Worm (Caenorhabditis elegans) whole organism, L1 larva: ENCODE measurements around the gene Y17G7B.3.

Experiments
- C16A3.4 ChIP-seq: fragments of 150-350 bp; optimal IDR thresholded peaks from 2 replicates; lab custom pipeline; 2014; ENCODE audit warnings: missing biosample characterization, missing genetic modification characterization
- Y116A8C.19 ChIP-seq: sonication (generic microtip); optimal IDR thresholded peaks from 2 replicates; lab custom pipeline; 2016; ENCODE audit warnings: missing compliant biosample characterization, missing genetic modification characterization, borderline replicate concordance
- aha-1 ChIP-seq: fragments of 150-350 bp; optimal IDR thresholded peaks from 2 replicates; lab custom pipeline; 2014; ENCODE audit warnings: missing biosample characterization, missing genetic modification characterization
- alr-1 ChIP-seq: fragments of 200-800 bp; sonication (Bioruptor generic); optimal IDR thresholded peaks from 2 replicates; lab custom pipeline; 2018; ENCODE audit warnings: borderline replicate concordance, mild to moderate bottlenecking, missing genetic modification characterization, missing compliant biosample characterization
- ama-1 ChIP-seq: fragments of 150-350 bp; optimal IDR thresholded peaks from 2 replicates; lab custom pipeline; 2014
- ceh-8 ChIP-seq: fragments of 200-800 bp; sonication (Bioruptor generic); optimal IDR thresholded peaks from 2 replicates; lab custom pipeline; 2018; ENCODE audit warnings: mild to moderate bottlenecking, missing genetic modification characterization, moderate library complexity, missing compliant biosample characterization
- ces-1 ChIP-seq: fragments of 150-350 bp; optimal IDR thresholded peaks from 2 replicates; lab custom pipeline; 2014; ENCODE audit warnings: missing biosample characterization, missing genetic modification reagents, missing genetic modification characterization
- dsc-1 ChIP-seq: sonication (generic microtip); optimal IDR thresholded peaks from 2 replicates; lab custom pipeline; 2016; ENCODE audit warnings: mild to moderate bottlenecking, missing genetic modification characterization, missing compliant biosample characterization
- efl-1 ChIP-seq, 4 experiments: fragments of 150-350 bp; optimal IDR thresholded peaks in 3 of 4; peaks in 1 of 4; 1 replicate in 1 of 4; 2 replicates in 3 of 4; lab custom pipeline; 2014; ENCODE audit warnings: missing biosample characterization in 2 of 4, missing genetic modification characterization in 2 of 4, missing genetic modification reagents in 2 of 4
- egl-27 ChIP-seq, 2 experiments: fragments of 150-350 bp in 1 of 2; sonication (generic microtip); optimal IDR thresholded peaks; 3 replicates each; lab custom pipeline; 2017 to 2018; ENCODE audit warnings: missing biosample characterization in 2 of 2, missing genetic modification characterization in 2 of 2, missing genetic modification reagents in 2 of 2
- elt-3 ChIP-seq, 6 experiments: fragments of 150-350 bp in 1 of 6; sonication (generic microtip); optimal IDR thresholded peaks; 2 replicates each; lab custom pipeline; 2017 to 2018; ENCODE audit warnings: missing biosample characterization in 6 of 6, missing genetic modification characterization in 6 of 6, inconsistent platforms in 1 of 6
- fkh-10 ChIP-seq: sonication (generic microtip); optimal IDR thresholded peaks from 2 replicates; lab custom pipeline; 2017; ENCODE audit warnings: missing biosample characterization, missing genetic modification reagents, missing genetic modification characterization
- grh-1 ChIP-seq: fragments of 200-800 bp; sonication (Bioruptor generic); IDR thresholded peaks from 2 replicates; pipeline ENCODE4 v1.3.6; 2022; ENCODE audit warnings: missing genetic modification reagents, missing genetic modification characterization, missing compliant biosample characterization
- hlh-4 ChIP-seq: sonication (generic microtip); optimal IDR thresholded peaks from 2 replicates; lab custom pipeline; 2016; ENCODE audit warnings: mild to moderate bottlenecking, missing genetic modification characterization, missing compliant biosample characterization
- hpl-2 ChIP-seq: fragments of 150-350 bp; optimal IDR thresholded peaks from 2 replicates; lab custom pipeline; 2014; ENCODE audit warnings: missing biosample characterization, missing genetic modification reagents, missing genetic modification characterization
- irx-1 ChIP-seq: sonication (generic microtip); optimal IDR thresholded peaks from 2 replicates; lab custom pipeline; 2016; ENCODE audit warnings: missing genetic modification characterization, missing compliant biosample characterization
- isw-1 ChIP-seq: fragments of 200-800 bp; sonication (Bioruptor generic); IDR thresholded peaks from 2 replicates; pipeline ENCODE4 v1.3.6; 2022; ENCODE audit warnings: missing genetic modification characterization, missing compliant biosample characterization
- lin-13 ChIP-seq: fragments of 150-350 bp; optimal IDR thresholded peaks from 2 replicates; lab custom pipeline; 2014; ENCODE audit warnings: missing biosample characterization, missing genetic modification reagents, missing genetic modification characterization
- lin-14 ChIP-seq: fragments of 200-800 bp; sonication (Bioruptor generic); optimal IDR thresholded peaks from 2 replicates; lab custom pipeline; 2018; ENCODE audit warnings: mild to moderate bottlenecking, missing genetic modification characterization, moderate library complexity, missing compliant biosample characterization
- lin-35 ChIP-seq, 2 experiments: fragments of 150-350 bp; optimal IDR thresholded peaks; 2 replicates each; lab custom pipeline; 2014; ENCODE audit warnings: missing biosample characterization in 2 of 2, missing genetic modification characterization in 2 of 2, missing genetic modification reagents in 2 of 2
- lin-39 ChIP-seq: fragments of 150-350 bp; optimal IDR thresholded peaks from 2 replicates; lab custom pipeline; 2014; ENCODE audit warnings: missing biosample characterization, missing genetic modification reagents, missing genetic modification characterization
- mab-9 ChIP-seq: fragments of 200-800 bp; sonication (Bioruptor generic); IDR thresholded peaks from 2 replicates; pipeline ENCODE4 v1.3.6; 2022; ENCODE audit warnings: missing genetic modification reagents, missing genetic modification characterization, missing compliant biosample characterization
- mef-2 ChIP-seq: fragments of 150-350 bp; optimal IDR thresholded peaks from 2 replicates; lab custom pipeline; 2014; ENCODE audit warnings: missing biosample characterization, missing genetic modification characterization
- mep-1 ChIP-seq: fragments of 150-350 bp; optimal IDR thresholded peaks from 2 replicates; lab custom pipeline; 2014; ENCODE audit warnings: missing biosample characterization, missing genetic modification characterization
- nhr-19 ChIP-seq: fragments of 200-800 bp; sonication (Bioruptor generic); conservative IDR thresholded peaks from 2 replicates; pipeline ENCODE4 v1.3.6; 2022; ENCODE audit warnings: missing genetic modification characterization, missing compliant biosample characterization
- nhr-20 ChIP-seq: sonication (generic microtip); optimal IDR thresholded peaks from 2 replicates; lab custom pipeline; 2016; ENCODE audit warnings: mild to moderate bottlenecking, missing genetic modification characterization, missing compliant biosample characterization
- nhr-237 ChIP-seq: fragments of 150-350 bp; optimal IDR thresholded peaks from 2 replicates; lab custom pipeline; 2014; ENCODE audit warnings: missing biosample characterization, missing genetic modification characterization
- nhr-28 ChIP-seq: fragments of 150-350 bp; optimal IDR thresholded peaks from 2 replicates; lab custom pipeline; 2014; ENCODE audit warnings: missing biosample characterization, missing genetic modification characterization
- nhr-47 ChIP-seq: sonication (generic microtip); optimal IDR thresholded peaks from 2 replicates; lab custom pipeline; 2016; ENCODE audit warnings: mild to moderate bottlenecking, missing genetic modification characterization, moderate library complexity, missing compliant biosample characterization
- nhr-77 ChIP-seq: fragments of 150-350 bp; optimal IDR thresholded peaks from 2 replicates; lab custom pipeline; 2014; ENCODE audit warnings: missing biosample characterization, missing genetic modification characterization
- nhr-85 ChIP-seq: sonication (generic microtip); peaks from one replicate; lab custom pipeline; 2016; ENCODE audit warnings: missing genetic modification characterization, inconsistent platforms, missing compliant biosample characterization
- rnt-1 ChIP-seq: sonication (generic microtip); optimal IDR thresholded peaks from 2 replicates; lab custom pipeline; 2016; ENCODE audit warnings: mild to moderate bottlenecking, missing genetic modification characterization, moderate library complexity, missing compliant biosample characterization
- skn-1 ChIP-seq: fragments of 150-350 bp; optimal IDR thresholded peaks from 2 replicates; lab custom pipeline; 2014; ENCODE audit warnings: missing biosample characterization, missing genetic modification characterization
- snpc-4 ChIP-seq: fragments of 150-350 bp; optimal IDR thresholded peaks from 2 replicates; lab custom pipeline; 2014; ENCODE audit warnings: missing biosample characterization, missing genetic modification characterization
- snu-23 ChIP-seq: sonication (generic microtip); optimal IDR thresholded peaks from 2 replicates; lab custom pipeline; 2016; ENCODE audit warnings: missing genetic modification characterization, missing compliant biosample characterization
- sptf-1 ChIP-seq: fragments of 150-350 bp; optimal IDR thresholded peaks from 2 replicates; lab custom pipeline; 2014; ENCODE audit warnings: missing biosample characterization, missing genetic modification characterization
- sup-37 ChIP-seq: fragments of 200-800 bp; sonication (Bioruptor generic); optimal IDR thresholded peaks from 2 replicates; lab custom pipeline; 2018; ENCODE audit warnings: mild to moderate bottlenecking, missing genetic modification characterization, missing compliant biosample characterization
- swsn-7 ChIP-seq: sonication (generic microtip); optimal IDR thresholded peaks from 2 replicates; lab custom pipeline; 2016; ENCODE audit warnings: missing genetic modification characterization, missing compliant biosample characterization
- tbx-2 ChIP-seq: sonication (generic microtip); optimal IDR thresholded peaks from 2 replicates; lab custom pipeline; 2016; ENCODE audit warnings: missing genetic modification characterization, missing compliant biosample characterization
- tlp-1 ChIP-seq: fragments of 150-350 bp; optimal IDR thresholded peaks from 2 replicates; lab custom pipeline; 2014; ENCODE audit warnings: missing biosample characterization, missing genetic modification characterization
- unc-62 ChIP-seq: fragments of 150-350 bp; optimal IDR thresholded peaks from 2 replicates; lab custom pipeline; 2014; ENCODE audit warnings: missing biosample characterization, missing genetic modification reagents, missing genetic modification characterization
- xbp-1 ChIP-seq: sonication (generic microtip); optimal IDR thresholded peaks from 2 replicates; lab custom pipeline; 2016; ENCODE audit warnings: missing genetic modification characterization, missing compliant biosample characterization
- zag-1 ChIP-seq: fragments of 150-350 bp; optimal IDR thresholded peaks from 2 replicates; lab custom pipeline; 2014; ENCODE audit warnings: missing biosample characterization, missing genetic modification characterization
- zip-4 ChIP-seq: fragments of 200-800 bp; sonication (Bioruptor generic); optimal IDR thresholded peaks from 2 replicates; lab custom pipeline; 2018; ENCODE audit warnings: mild to moderate bottlenecking, missing genetic modification characterization, moderate library complexity, missing compliant biosample characterization
- ztf-11 ChIP-seq, 2 experiments: sonication (generic microtip); optimal IDR thresholded peaks; 2 replicates each; lab custom pipeline; 2016 to 2017; ENCODE audit warnings: missing genetic modification characterization in 2 of 2, missing biosample characterization in 1 of 2, missing compliant biosample characterization in 1 of 2
- ztf-4 ChIP-seq: fragments of 150-350 bp; optimal IDR thresholded peaks from 2 replicates; lab custom pipeline; 2014; ENCODE audit warnings: missing biosample characterization, missing genetic modification characterization

Gene Y17G7B.3

ce11 chrII:11954208-11954607 lies 34.6 kb upstream of the Y17G7B.3 start, which contains the start of gene W03C9.6:
Gene W03C9.6, plus strand, starts transcription at chrII:11954508.
- no peak for TF ChIP-seq tlp-1 (tag; lab: Kevin White, UChicago)
- no peak for TF ChIP-seq lin-39 (tag; lab: Kevin White, UChicago)

DNA sequence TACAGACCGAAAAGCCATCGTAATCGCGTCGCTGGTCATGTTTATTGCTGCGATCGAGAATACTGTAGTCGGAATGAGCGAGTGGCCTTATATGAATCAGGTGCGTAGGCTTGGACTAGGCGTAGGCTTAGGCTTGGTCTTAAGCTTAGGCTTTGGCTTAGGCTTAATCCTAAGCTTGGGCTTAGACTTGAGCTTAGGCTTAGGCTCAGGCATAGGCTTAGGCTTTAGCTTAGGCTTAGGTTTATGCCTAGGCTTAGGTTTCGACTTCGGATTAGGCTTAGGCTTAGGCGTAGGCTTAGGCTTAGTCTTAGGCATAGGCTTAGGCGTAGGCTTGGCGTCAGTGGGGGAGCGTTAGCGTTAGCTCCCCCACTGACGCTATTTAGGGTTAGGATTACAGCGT lies 34.0 kb upstream of the Y17G7B.3 start:
- no peak for TF ChIP-seq ztf-11 (tag; optimal IDR thresholded peaks at IDR 0.05; lab: Kevin White, UChicago)
- TF ChIP-seq sptf-1 (tag; lab: Kevin White, UChicago) = no peak
- no peak for TF ChIP-seq hpl-2 (GFP tag; lab: Kevin White, UChicago)
- no peak for TF ChIP-seq nhr-47 (tag; lab: Kevin White, UChicago)
- TF ChIP-seq mep-1 (tag; lab: Kevin White, UChicago) = no peak
- TF ChIP-seq nhr-20 (tag; lab: Kevin White, UChicago) = no peak

- peak; percentile 58 to 76 for TF ChIP-seq lin-35 (GFP tag; optimal IDR thresholded peaks at IDR 0.05; lab: Kevin White, UChicago)
- TF ChIP-seq snpc-4 (tag; lab: Kevin White, UChicago) = peak; percentile 34
- peak; percentile 66 for TF ChIP-seq nhr-19 (GFP tag; lab: Robert Waterston, UW)
- TF ChIP-seq grh-1 = no peak
- TF ChIP-seq lin-39 (tag; lab: Kevin White, UChicago) = no peak
- TF ChIP-seq fkh-10 (GFP tag; lab: Kevin White, UChicago) = peak; percentile 21
- no peak for TF ChIP-seq aha-1 (tag; lab: Kevin White, UChicago)
- TF ChIP-seq skn-1 (tag; lab: Kevin White, UChicago) = peak; percentile 30
- TF ChIP-seq ceh-8 (GFP tag; lab: Kevin White, UChicago) = no peak
- no peak for TF ChIP-seq alr-1 (tag; lab: Kevin White, UChicago)
- TF ChIP-seq mep-1 (tag; lab: Kevin White, UChicago) = peak; percentile 52
- no peak for TF ChIP-seq ces-1 (GFP tag; lab: Kevin White, UChicago)
- TF ChIP-seq zip-4 (GFP tag; lab: Kevin White, UChicago) = no peak
- TF ChIP-seq sup-37 (GFP tag; lab: Kevin White, UChicago) = no peak
- TF ChIP-seq egl-27 (tag; optimal IDR thresholded peaks at IDR 0.05; lab: Kevin White, UChicago) = no peak
- peak; percentile 57 for TF ChIP-seq tbx-2 (tag; lab: Kevin White, UChicago)
- TF ChIP-seq xbp-1 (tag; lab: Kevin White, UChicago) = peak; percentile 51
- no peak for TF ChIP-seq Y116A8C.19 (tag; lab: Kevin White, UChicago)
- TF ChIP-seq tlp-1 (tag; lab: Kevin White, UChicago) = no peak
- TF ChIP-seq lin-13 (GFP tag; lab: Kevin White, UChicago) = peak; percentile 49
- peak; percentile 65 for TF ChIP-seq swsn-7
- peak; percentile 70 for TF ChIP-seq dsc-1 (tag; lab: Kevin White, UChicago)
- no peak for TF ChIP-seq nhr-237 (tag; lab: Kevin White, UChicago)
- no peak for TF ChIP-seq ama-1
- TF ChIP-seq zag-1 = no peak
- TF ChIP-seq isw-1 (GFP tag; lab: Robert Waterston, UW) = peak; percentile 22; the same call in 1 of the 2 replicates
- TF ChIP-seq irx-1 (tag; lab: Kevin White, UChicago) = peak; percentile 59
- TF ChIP-seq nhr-77 (tag; lab: Kevin White, UChicago) = peak; percentile 59
- TF ChIP-seq mef-2 (tag; lab: Kevin White, UChicago) = no peak
- peak; percentile 36 to 62 for TF ChIP-seq efl-1 (optimal IDR thresholded peaks at IDR 0.05; lab: Kevin White, UChicago)
- TF ChIP-seq efl-1 (GFP tag; optimal IDR thresholded peaks at IDR 0.05 in 1 of 2; lab: Kevin White, UChicago) = peak; percentile 55 to 95
- TF ChIP-seq nhr-28 (tag; lab: Kevin White, UChicago) = no peak
- TF ChIP-seq snu-23 = peak; percentile 87
- peak; percentile 52 for TF ChIP-seq lin-14 (GFP tag; lab: Kevin White, UChicago)
- peak; percentile 86 for TF ChIP-seq rnt-1
- TF ChIP-seq hpl-2 (GFP tag; lab: Kevin White, UChicago) = no peak
- peak; percentile 61 for TF ChIP-seq C16A3.4
- TF ChIP-seq ztf-4 (tag; lab: Kevin White, UChicago) = no peak
- no peak for TF ChIP-seq mab-9 (GFP tag; lab: Robert Waterston, UW)
- no peak for TF ChIP-seq hlh-4
- TF ChIP-seq nhr-85 = peak; percentile 54
- TF ChIP-seq elt-3 (tag; optimal IDR thresholded peaks at IDR 0.05; lab: Kevin White, UChicago) = peak in 1 of 6 experiments; percentile 34
- TF ChIP-seq nhr-20 (tag; lab: Kevin White, UChicago) = peak; percentile 71
- no peak for TF ChIP-seq unc-62 (GFP tag; lab: Kevin White, UChicago)
Observed at ce11 chrII:11958793-11959574, 29.8 kb upstream of the Y17G7B.3 start.
